Fruit fly (Drosophila melanogaster) whole organism, embryonic: Measurements from ENCODE around the gene nod.

Experiments used
- Aef1 ChIP-seq: fragments of 200-800 bp; sonication (Bioruptor generic); IDR thresholded peaks from 3 replicates; pipeline ENCODE4 v1.3.6; 2022; ENCODE audit warnings: missing biosample characterization, missing genetic modification characterization
- Antp ChIP-seq: fragments of 200-800 bp; sonication (Bioruptor generic); optimal IDR thresholded peaks from 3 replicates; lab custom pipeline; 2016; ENCODE audit warnings: missing biosample characterization, missing genetic modification characterization
- Atf-2 ChIP-seq: fragments of 200-800 bp; sonication (Bioruptor generic); optimal IDR thresholded peaks from 2 replicates; lab custom pipeline; 2016; ENCODE audit warnings: missing biosample characterization, missing genetic modification characterization
- B-H2 ChIP-seq: fragments of 200-800 bp; sonication (Bioruptor generic); optimal IDR thresholded peaks from 2 replicates; lab custom pipeline; 2018; ENCODE audit warnings: missing biosample characterization, mild to moderate bottlenecking, missing genetic modification characterization
- CG10267 ChIP-seq: fragments of 200-800 bp; sonication (Bioruptor generic); optimal IDR thresholded peaks from 2 replicates; lab custom pipeline; 2018; ENCODE audit warnings: missing biosample characterization, mild to moderate bottlenecking, missing genetic modification characterization, moderate library complexity
- CG10366 ChIP-seq: fragments of 200-800 bp; sonication (Bioruptor generic); IDR thresholded peaks from 2 replicates; pipeline ENCODE4 v1.3.6; 2022; ENCODE audit warnings: missing biosample characterization, missing genetic modification characterization
- CG10431 ChIP-seq: fragments of 200-800 bp; sonication (Bioruptor generic); optimal IDR thresholded peaks from 3 replicates; lab custom pipeline; 2018; ENCODE audit warnings: missing biosample characterization, mild to moderate bottlenecking, missing genetic modification characterization
- CG11696 ChIP-seq: fragments of 200-800 bp; sonication (Bioruptor generic); IDR thresholded peaks from 2 replicates; pipeline ENCODE4 v1.3.6; 2022; ENCODE audit warnings: missing biosample characterization, missing genetic modification characterization
- CG12942 ChIP-seq: fragments of 200-800 bp; sonication (Bioruptor generic); optimal IDR thresholded peaks from 3 replicates; lab custom pipeline; 2016; ENCODE audit warnings: missing biosample characterization, missing genetic modification characterization
- CG13624 ChIP-seq: fragments of 200-800 bp; sonication (Bioruptor generic); optimal IDR thresholded peaks from 2 replicates; lab custom pipeline; 2016; ENCODE audit warnings: missing biosample characterization, missing genetic modification characterization
- CG2678 ChIP-seq: fragments of 200-800 bp; sonication (Bioruptor generic); optimal IDR thresholded peaks from 3 replicates; lab custom pipeline; 2019; ENCODE audit warnings: missing biosample characterization, mild to moderate bottlenecking, missing genetic modification characterization, moderate library complexity
- CG4854 ChIP-seq: fragments of 200-800 bp; sonication (Bioruptor generic); optimal IDR thresholded peaks from 2 replicates; lab custom pipeline; 2016; ENCODE audit warnings: missing biosample characterization, missing genetic modification characterization, inconsistent platforms
- CG8924 ChIP-seq: fragments of 200-800 bp; optimal IDR thresholded peaks from 3 replicates; lab custom pipeline; 2019; ENCODE audit warnings: missing biosample characterization, mild to moderate bottlenecking, missing genetic modification characterization, moderate library complexity
- CG9817 ChIP-seq: fragments of 200-800 bp; sonication (Bioruptor generic); optimal IDR thresholded peaks from 2 replicates; lab custom pipeline; 2018; ENCODE audit warnings: missing biosample characterization, mild to moderate bottlenecking, missing genetic modification characterization, moderate library complexity
- Camta ChIP-seq: fragments of 200-800 bp; sonication (Bioruptor generic); optimal IDR thresholded peaks from 2 replicates; lab custom pipeline; 2016; ENCODE audit warnings: missing biosample characterization, missing genetic modification characterization
- CrebB ChIP-seq: fragments of 200-800 bp; sonication (Bioruptor generic); optimal IDR thresholded peaks from 3 replicates; lab custom pipeline; 2018; ENCODE audit warnings: missing biosample characterization, mild to moderate bottlenecking, missing genetic modification characterization
- Dad ChIP-seq: fragments of 200-800 bp; sonication (Bioruptor generic); optimal IDR thresholded peaks from 3 replicates; lab custom pipeline; 2016; ENCODE audit warnings: missing biosample characterization, missing genetic modification characterization
- Dip3 ChIP-seq: fragments of 200-800 bp; sonication (Bioruptor generic); optimal IDR thresholded peaks from 3 replicates; lab custom pipeline; 2016; ENCODE audit warnings: missing biosample characterization, missing genetic modification characterization
- Dp ChIP-seq: fragments of 200-800 bp; sonication (Bioruptor generic); optimal IDR thresholded peaks from 2 replicates; lab custom pipeline; 2018; ENCODE audit warnings: missing biosample characterization, mild to moderate bottlenecking, missing genetic modification characterization, moderate library complexity
- Dref ChIP-seq: fragments of 200-800 bp; sonication (Bioruptor generic); IDR thresholded peaks from 2 replicates; pipeline ENCODE4 v1.3.6; 2022; ENCODE audit warnings: missing biosample characterization, missing genetic modification characterization
- Ets65A ChIP-seq: fragments of 200-800 bp; sonication (Bioruptor generic); peaks from one replicate; lab custom pipeline; 2016; ENCODE audit warnings: missing biosample characterization, missing genetic modification characterization
- HLH3B ChIP-seq: fragments of 200-800 bp; sonication (Bioruptor generic); IDR thresholded peaks from 2 replicates; pipeline ENCODE4 v1.3.6; 2022; ENCODE audit warnings: missing biosample characterization, missing genetic modification characterization
- Lim3 ChIP-seq: fragments of 200-800 bp; sonication (Bioruptor generic); IDR thresholded peaks from 2 replicates; pipeline ENCODE4 v1.3.6; 2022; ENCODE audit warnings: missing biosample characterization, missing genetic modification characterization
- Mad ChIP-seq: fragments of 200-800 bp; sonication (Bioruptor generic); optimal IDR thresholded peaks from 2 replicates; lab custom pipeline; 2016; ENCODE audit warnings: missing biosample characterization, missing genetic modification characterization
- Myb ChIP-seq: fragments of 200-800 bp; sonication (Bioruptor generic); optimal IDR thresholded peaks from 2 replicates; lab custom pipeline; 2016; ENCODE audit warnings: missing biosample characterization, missing genetic modification characterization
- NFAT ChIP-seq: fragments of 200-800 bp; sonication (Bioruptor generic); IDR thresholded peaks from 2 replicates; pipeline ENCODE4 v1.3.6; 2022; ENCODE audit warnings: missing biosample characterization, missing genetic modification characterization
- Neu2 ChIP-seq: fragments of 200-800 bp; sonication (Bioruptor generic); optimal IDR thresholded peaks from 3 replicates; lab custom pipeline; 2016; ENCODE audit warnings: missing biosample characterization, missing genetic modification characterization, borderline replicate concordance
- Oli ChIP-seq: fragments of 200-800 bp; sonication (Bioruptor generic); optimal IDR thresholded peaks from 2 replicates; lab custom pipeline; 2018; ENCODE audit warnings: missing biosample characterization, mild to moderate bottlenecking, missing genetic modification characterization, moderate library complexity
- Scr ChIP-seq: fragments of 200-800 bp; sonication (Bioruptor generic); IDR thresholded peaks from 2 replicates; pipeline ENCODE4 v1.3.6; 2022; ENCODE audit warnings: missing biosample characterization, missing genetic modification characterization; ENCODE audit not compliant: partially characterized antibody
- Trl ChIP-seq, 3 experiments: fragments of >200 bp in 2 of 3; fragments of 200-800 bp in 1 of 3; sonication (Bioruptor generic) in 1 of 3; optimal IDR thresholded peaks; 2 replicates in 1 of 3; 3 replicates in 2 of 3; lab custom pipeline; 2016 to 2017; ENCODE audit warnings: missing biosample characterization in 1 of 3, missing genetic modification characterization in 1 of 3
- Usf ChIP-seq: fragments of 200-800 bp; sonication (Bioruptor generic); optimal IDR thresholded peaks from 2 replicates; lab custom pipeline; 2017; ENCODE audit warnings: missing genotype, missing biosample characterization, missing genetic modification characterization
- Xbp1 ChIP-seq: fragments of 200-800 bp; sonication (Bioruptor generic); optimal IDR thresholded peaks from 3 replicates; lab custom pipeline; 2016; ENCODE audit warnings: missing biosample characterization, mild to moderate bottlenecking, missing genetic modification characterization
- az2 ChIP-seq: fragments of 200-800 bp; sonication (Bioruptor generic); optimal IDR thresholded peaks from 3 replicates; lab custom pipeline; 2016; ENCODE audit warnings: missing biosample characterization, missing genetic modification characterization
- br ChIP-seq: fragments of >200 bp; optimal IDR thresholded peaks from 2 replicates; lab custom pipeline; 2017
- eve ChIP-seq, 2 experiments: fragments of >200 bp; optimal IDR thresholded peaks; 2 replicates each; lab custom pipeline; 2017; ENCODE audit warnings: missing biosample characterization in 2 of 2, missing genetic modification characterization in 2 of 2
- fd96Cb ChIP-seq: fragments of 200-800 bp; sonication (Bioruptor generic); optimal IDR thresholded peaks from 2 replicates; lab custom pipeline; 2018; ENCODE audit warnings: missing biosample characterization, mild to moderate bottlenecking, missing genetic modification characterization, moderate library complexity
- insv ChIP-seq, 2 experiments: fragments of 200-800 bp; sonication (Bioruptor generic); optimal IDR thresholded peaks; 3 replicates each; lab custom pipeline; 2016 to 2018; ENCODE audit warnings: missing biosample characterization in 2 of 2, missing genetic modification characterization in 2 of 2
- jigr1 ChIP-seq: fragments of 200-800 bp; sonication (Bioruptor generic); IDR thresholded peaks from 3 replicates; pipeline ENCODE4 v1.3.6; 2022; ENCODE audit warnings: missing biosample characterization, missing genetic modification characterization
- lola ChIP-seq, 3 experiments: fragments of >200 bp in 2 of 3; fragments of 200-800 bp in 1 of 3; sonication (Bioruptor generic) in 1 of 3; optimal IDR thresholded peaks; 2 replicates each; lab custom pipeline; 2017 to 2019; ENCODE audit warnings: missing biosample characterization in 3 of 3, missing genetic modification characterization in 3 of 3, mild to moderate bottlenecking in 1 of 3, moderate library complexity in 1 of 3
- nerfin-1 ChIP-seq: fragments of 200-800 bp; sonication (Bioruptor generic); optimal IDR thresholded peaks from 3 replicates; lab custom pipeline; 2019; ENCODE audit warnings: missing biosample characterization, mild to moderate bottlenecking, missing genetic modification characterization, moderate library complexity
- nom ChIP-seq: fragments of 200-800 bp; sonication (Bioruptor generic); optimal IDR thresholded peaks from 2 replicates; lab custom pipeline; 2017; ENCODE audit warnings: missing biosample characterization, missing genetic modification characterization, mild to moderate bottlenecking, moderate library complexity, missing genetic modification reagents
- pita ChIP-seq: fragments of 200-800 bp; sonication (Bioruptor generic); optimal IDR thresholded peaks from 2 replicates; lab custom pipeline; 2017; ENCODE audit warnings: missing biosample characterization, mild to moderate bottlenecking, missing genetic modification characterization
- pum ChIP-seq: fragments of 200-800 bp; sonication (Bioruptor generic); optimal IDR thresholded peaks from 2 replicates; lab custom pipeline; 2016; ENCODE audit warnings: missing biosample characterization, missing genetic modification characterization
- ranshi ChIP-seq: fragments of 200-800 bp; sonication (Bioruptor generic); IDR thresholded peaks from 2 replicates; pipeline ENCODE4 v1.3.6; 2022; ENCODE audit warnings: missing biosample characterization, missing genetic modification characterization
- schlank ChIP-seq: fragments of 200-800 bp; sonication (Bioruptor generic); optimal IDR thresholded peaks from 2 replicates; lab custom pipeline; 2018; ENCODE audit warnings: missing biosample characterization, mild to moderate bottlenecking, missing genetic modification characterization
- so ChIP-seq: fragments of 200-800 bp; sonication (Bioruptor generic); IDR thresholded peaks from 3 replicates; pipeline ENCODE4 v1.3.6; 2022; ENCODE audit warnings: missing biosample characterization, missing genetic modification characterization
- sqz ChIP-seq: fragments of 200-800 bp; sonication (Bioruptor generic); optimal IDR thresholded peaks from 3 replicates; lab custom pipeline; 2018; ENCODE audit warnings: missing biosample characterization, mild to moderate bottlenecking, missing genetic modification characterization
- stwl ChIP-seq: fragments of 200-800 bp; sonication (Bioruptor generic); optimal IDR thresholded peaks from 3 replicates; lab custom pipeline; 2018; ENCODE audit warnings: missing biosample characterization, mild to moderate bottlenecking, missing genetic modification characterization, moderate library complexity
- tgo ChIP-seq: fragments of 200-800 bp; sonication (Bioruptor generic); IDR thresholded peaks from 3 replicates; pipeline ENCODE4 v1.3.6; 2022; ENCODE audit warnings: missing biosample characterization, missing genetic modification characterization
- wdn ChIP-seq: fragments of 200-800 bp; sonication (Bioruptor generic); IDR thresholded peaks from 2 replicates; pipeline ENCODE4 v1.3.6; 2022; ENCODE audit warnings: missing biosample characterization, missing genetic modification characterization
- zfh2 ChIP-seq: fragments of 200-800 bp; sonication (Bioruptor generic); optimal IDR thresholded peaks from 2 replicates; lab custom pipeline; 2016; ENCODE audit warnings: missing biosample characterization, missing genetic modification characterization

The nod gene

DNA sequence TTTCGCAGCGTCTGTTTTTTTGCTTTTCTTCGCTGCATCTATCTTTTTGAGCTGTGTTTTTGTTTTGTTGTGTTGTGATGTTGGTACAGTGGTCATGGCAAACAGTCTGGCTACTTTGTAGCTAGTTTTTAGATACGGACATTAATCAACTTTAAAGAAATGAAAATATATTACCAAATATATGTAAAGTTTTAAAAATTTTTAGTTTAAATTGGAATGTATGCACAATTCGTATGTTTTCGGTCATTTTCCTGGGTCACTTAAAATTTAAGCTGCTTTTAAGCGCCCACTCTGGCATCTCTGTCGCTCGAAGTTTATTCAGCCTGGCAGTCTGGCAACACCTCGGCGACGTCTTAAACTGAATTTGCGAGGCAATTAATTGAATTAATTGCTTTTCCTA is 4.0 kb upstream of the nod start, which contains the start of gene CG11695 (continued):
- TF ChIP-seq fd96Cb (tag; lab: Kevin White, UChicago) (peak; percentile 49), Antp (GFP tag; lab: Kevin White, UChicago) (peak; percentile 50), B-H2 (peak; percentile 79), pita (GFP tag; lab: Kevin White, UChicago) (no peak), nerfin-1 (peak; percentile 62), CG11696 (GFP tag; lab: Robert Waterston, UW) (peak; percentile 45; the same call in 1 of the 2 replicates), CG10431 (peak; percentile 9), CrebB (tag; lab: Kevin White, UChicago) (no peak), Mad (GFP tag; lab: Kevin White, UChicago) (peak; percentile 65), Aef1 (GFP tag; lab: Robert Waterston, UW) (peak; percentile 48; the same call in 2 of the 3 replicates), CG4854 (no peak), wdn (peak; percentile 45; the same call in 1 of the 2 replicates), tgo (peak; percentile 57), Lim3 (no peak), jigr1 (GFP tag; lab: Robert Waterston, UW) (no peak), CG12942 (GFP tag; lab: Kevin White, UChicago) (peak; percentile 56), CG10366 (GFP tag; lab: Robert Waterston, UW) (peak; percentile 56), Ets65A (GFP tag; lab: Kevin White, UChicago) (peak; percentile 70), CG2678 (tag; lab: Kevin White, UChicago) (peak; percentile 75), Xbp1 (peak; percentile 73), Usf (GFP tag; lab: Kevin White, UChicago) (no peak), br (lab: Kevin White, UChicago) (no peak), lola (GFP tag; optimal IDR thresholded peaks at IDR 0.05; lab: Kevin White, UChicago) (peak in 1 of 3 experiments; percentile 58), so (no peak), ranshi (peak; percentile 45; the same call in 1 of the 2 replicates), Scr (GFP tag; lab: Robert Waterston, UW) (peak; percentile 11; the same call in 1 of the 2 replicates), CG9817 (tag; lab: Kevin White, UChicago) (peak; percentile 81), zfh2 (peak; percentile 69), Neu2 (GFP tag; lab: Kevin White, UChicago) (no peak), Trl (optimal IDR thresholded peaks at IDR 0.05; lab: Kevin White, UChicago) (no peak), Trl (GFP tag; optimal IDR thresholded peaks at IDR 0.05; lab: Kevin White, UChicago) (peak; percentile 36), CG8924 (peak; percentile 51), Dip3 (GFP tag; lab: Kevin White, UChicago) (peak; percentile 52), Oli (peak; percentile 57), CG10267 (peak; percentile 73), NFAT (peak; percentile 70), Myb (GFP tag; lab: Kevin White, UChicago) (peak; percentile 16), nom (GFP tag; lab: Kevin White, UChicago) (peak; percentile 67), Dp (GFP tag; lab: Kevin White, UChicago) (peak; percentile 22), Dad (GFP tag; lab: Kevin White, UChicago) (peak; percentile 8), insv (GFP tag; optimal IDR thresholded peaks at IDR 0.05; lab: Kevin White, UChicago) (peak in 1 of 2 experiments; percentile 0), az2 (GFP tag; lab: Kevin White, UChicago) (peak; percentile 54), schlank (tag; lab: Kevin White, UChicago) (peak; percentile 36), sqz (GFP tag; lab: Kevin White, UChicago) (no peak), pum (GFP tag; lab: Kevin White, UChicago) (peak; percentile 40), Dref (GFP tag; lab: Robert Waterston, UW) (no peak), CG13624 (peak; percentile 55), HLH3B (peak; percentile 37; the same call in 1 of the 2 replicates), stwl (peak; percentile 34), Camta (GFP tag; lab: Kevin White, UChicago) (peak; percentile 29), Atf-2 (GFP tag; lab: Kevin White, UChicago) (peak; percentile 19), eve (GFP tag; optimal IDR thresholded peaks at IDR 0.05; lab: Kevin White, UChicago) (no peak)
